Worm (Caenorhabditis elegans) whole organism, L3 larva: ENCODE results near the gene irk-1.

ENCODE experiments used
- R02D3.7 ChIP-seq: fragments of 150-350 bp; optimal IDR thresholded peaks from 2 replicates; lab custom pipeline; 2014; ENCODE audit warnings: missing biosample characterization, missing genetic modification characterization
- ZK546.5 ChIP-seq: sonication (generic microtip); optimal IDR thresholded peaks from 2 replicates; lab custom pipeline; 2017; ENCODE audit warnings: missing biosample characterization, missing genetic modification characterization
- aly-2 ChIP-seq: fragments of 150-350 bp; optimal IDR thresholded peaks from 2 replicates; lab custom pipeline; 2014; ENCODE audit warnings: missing biosample characterization, missing genetic modification characterization
- ama-1 ChIP-seq: fragments of 150-350 bp; optimal IDR thresholded peaks from 2 replicates; lab custom pipeline; 2018
- ceh-16 ChIP-seq: sonication (generic microtip); optimal IDR thresholded peaks from 2 replicates; lab custom pipeline; 2017; ENCODE audit warnings: missing biosample characterization, missing genetic modification characterization
- ceh-28 ChIP-seq: fragments of 150-350 bp; optimal IDR thresholded peaks from 2 replicates; lab custom pipeline; 2014; ENCODE audit warnings: missing biosample characterization, missing genetic modification reagents, missing genetic modification characterization
- ceh-82 ChIP-seq: fragments of 150-350 bp; optimal IDR thresholded peaks from 2 replicates; lab custom pipeline; 2014; ENCODE audit warnings: missing biosample characterization, missing genetic modification characterization
- ceh-9 ChIP-seq: sonication (generic microtip); optimal IDR thresholded peaks from 2 replicates; lab custom pipeline; 2018; ENCODE audit warnings: missing biosample characterization, missing genetic modification characterization
- daf-12 ChIP-seq: fragments of 150-350 bp; optimal IDR thresholded peaks from 2 replicates; lab custom pipeline; 2014; ENCODE audit warnings: missing biosample characterization, missing genetic modification reagents, missing genetic modification characterization
- egl-27 ChIP-seq: sonication (generic microtip); optimal IDR thresholded peaks from 4 replicates; lab custom pipeline; 2017; ENCODE audit warnings: missing biosample characterization, missing genetic modification reagents, missing genetic modification characterization
- egl-5 ChIP-seq: fragments of 150-350 bp; optimal IDR thresholded peaks from 2 replicates; lab custom pipeline; 2017; ENCODE audit warnings: missing biosample characterization, missing genetic modification reagents, missing genetic modification characterization, inconsistent platforms
- elt-1 ChIP-seq: fragments of 150-350 bp; optimal IDR thresholded peaks from 2 replicates; lab custom pipeline; 2014; ENCODE audit warnings: missing biosample characterization, missing genetic modification characterization
- elt-2 ChIP-seq: sonication (generic microtip); optimal IDR thresholded peaks from 2 replicates; lab custom pipeline; 2016; ENCODE audit warnings: missing genetic modification reagents, mild to moderate bottlenecking, missing genetic modification characterization, missing compliant biosample characterization
- elt-3 ChIP-seq, 3 experiments: fragments of 150-350 bp in 1 of 3; sonication (generic microtip) in 2 of 3; optimal IDR thresholded peaks; 2 replicates in 2 of 3; 4 replicates in 1 of 3; lab custom pipeline; 2014 to 2017; ENCODE audit warnings: missing biosample characterization in 3 of 3, missing genetic modification characterization in 3 of 3
- fkh-10 ChIP-seq: sonication (generic microtip); optimal IDR thresholded peaks from 2 replicates; lab custom pipeline; 2017; ENCODE audit warnings: missing biosample characterization, missing genetic modification reagents, missing genetic modification characterization
- fkh-2 ChIP-seq: fragments of 150-350 bp; optimal IDR thresholded peaks from 2 replicates; lab custom pipeline; 2014; ENCODE audit warnings: missing biosample characterization, missing genetic modification reagents, missing genetic modification characterization
- fos-1 ChIP-seq: fragments of 150-350 bp; optimal IDR thresholded peaks from 2 replicates; lab custom pipeline; 2014; ENCODE audit warnings: missing biosample characterization, missing genetic modification characterization
- hmg-11 ChIP-seq: sonication (generic microtip); optimal IDR thresholded peaks from 2 replicates; lab custom pipeline; 2016; ENCODE audit warnings: missing genetic modification characterization, missing compliant biosample characterization
- jun-1 ChIP-seq: fragments of 150-350 bp; optimal IDR thresholded peaks from 2 replicates; lab custom pipeline; 2014; ENCODE audit warnings: missing biosample characterization, missing genetic modification reagents, missing genetic modification characterization
- lin-15B ChIP-seq: fragments of 150-350 bp; optimal IDR thresholded peaks from 2 replicates; lab custom pipeline; 2014; ENCODE audit warnings: missing biosample characterization, missing genetic modification characterization
- lin-39 ChIP-seq: fragments of 150-350 bp; optimal IDR thresholded peaks from 2 replicates; lab custom pipeline; 2018; ENCODE audit warnings: missing biosample characterization, missing genetic modification reagents, missing genetic modification characterization
- lsy-12 ChIP-seq: sonication (generic microtip); optimal IDR thresholded peaks from 2 replicates; lab custom pipeline; 2016; ENCODE audit warnings: mild to moderate bottlenecking, missing genetic modification characterization, missing compliant biosample characterization
- mdl-1 ChIP-seq: fragments of 150-350 bp; optimal IDR thresholded peaks from 2 replicates; lab custom pipeline; 2014; ENCODE audit warnings: missing biosample characterization, missing genetic modification characterization
- mml-1 ChIP-seq: fragments of 150-350 bp; sonication (generic microtip); optimal IDR thresholded peaks from 3 replicates; lab custom pipeline; 2014; ENCODE audit warnings: missing biosample characterization, missing genetic modification characterization
- nfya-1 ChIP-seq: sonication (generic microtip); optimal IDR thresholded peaks from 2 replicates; lab custom pipeline; 2017; ENCODE audit warnings: missing genetic modification characterization, mild to moderate bottlenecking, missing compliant biosample characterization, antibody characterized with exemption, moderate library complexity; ENCODE audit not compliant: insufficient read depth
- nhr-11 ChIP-seq: fragments of 150-350 bp; optimal IDR thresholded peaks from 2 replicates; lab custom pipeline; 2014; ENCODE audit warnings: missing biosample characterization, missing genetic modification characterization
- nhr-12 ChIP-seq: fragments of 150-350 bp; optimal IDR thresholded peaks from 2 replicates; lab custom pipeline; 2014; ENCODE audit warnings: missing biosample characterization, missing genetic modification characterization
- nhr-23 ChIP-seq: fragments of 150-350 bp; optimal IDR thresholded peaks from 2 replicates; lab custom pipeline; 2014; ENCODE audit warnings: missing biosample characterization, missing genetic modification reagents, missing genetic modification characterization
- nhr-237 ChIP-seq: fragments of 150-350 bp; optimal IDR thresholded peaks from 2 replicates; lab custom pipeline; 2014; ENCODE audit warnings: missing biosample characterization, missing genetic modification characterization
- nhr-25 ChIP-seq: sonication (generic microtip); optimal IDR thresholded peaks from 2 replicates; lab custom pipeline; 2017; ENCODE audit warnings: missing biosample characterization, missing genetic modification characterization
- nhr-28 ChIP-seq: fragments of 150-350 bp; optimal IDR thresholded peaks from 2 replicates; lab custom pipeline; 2014; ENCODE audit warnings: missing biosample characterization, missing genetic modification characterization
- nhr-43 ChIP-seq: sonication (generic microtip); optimal IDR thresholded peaks from 2 replicates; lab custom pipeline; 2016; ENCODE audit warnings: mild to moderate bottlenecking, missing genetic modification characterization, missing compliant biosample characterization; ENCODE audit not compliant: poor library complexity, severe bottlenecking
- nhr-67 ChIP-seq: fragments of 150-350 bp; optimal IDR thresholded peaks from 2 replicates; lab custom pipeline; 2014; ENCODE audit warnings: missing biosample characterization, missing genetic modification characterization
- nhr-77 ChIP-seq: fragments of 150-350 bp; optimal IDR thresholded peaks from 2 replicates; lab custom pipeline; 2014; ENCODE audit warnings: missing biosample characterization, missing genetic modification characterization
- pha-4 ChIP-seq: fragments of 150-350 bp; optimal IDR thresholded peaks from 2 replicates; lab custom pipeline; 2014; ENCODE audit warnings: missing biosample characterization, missing genetic modification reagents, missing genetic modification characterization
- pqm-1 ChIP-seq: fragments of 150-350 bp; optimal IDR thresholded peaks from 2 replicates; lab custom pipeline; 2017; ENCODE audit warnings: missing biosample characterization, missing genetic modification characterization, inconsistent platforms
- skn-1 ChIP-seq: fragments of 150-350 bp; optimal IDR thresholded peaks from 2 replicates; lab custom pipeline; 2014; ENCODE audit warnings: missing biosample characterization, missing genetic modification characterization
- snpc-4 ChIP-seq: fragments of 150-350 bp; optimal IDR thresholded peaks from 2 replicates; lab custom pipeline; 2014; ENCODE audit warnings: missing biosample characterization, missing genetic modification characterization
- tbx-2 ChIP-seq: sonication (generic microtip); optimal IDR thresholded peaks from 2 replicates; lab custom pipeline; 2016; ENCODE audit warnings: mild to moderate bottlenecking, missing genetic modification characterization, missing compliant biosample characterization
- unc-39 ChIP-seq: sonication (generic microtip); optimal IDR thresholded peaks from 4 replicates; lab custom pipeline; 2017; ENCODE audit warnings: missing biosample characterization, missing genetic modification characterization
- zag-1 ChIP-seq: fragments of 150-350 bp; optimal IDR thresholded peaks from 2 replicates; lab custom pipeline; 2014; ENCODE audit warnings: missing biosample characterization, missing genetic modification characterization
- ztf-11 ChIP-seq: fragments of 150-350 bp; optimal IDR thresholded peaks from 2 replicates; lab custom pipeline; 2014; ENCODE audit warnings: missing biosample characterization, missing genetic modification characterization
- ztf-4 ChIP-seq: fragments of 150-350 bp; optimal IDR thresholded peaks from 2 replicates; lab custom pipeline; 2014; ENCODE audit warnings: missing biosample characterization, missing genetic modification characterization

Gene irk-1

DNA sequence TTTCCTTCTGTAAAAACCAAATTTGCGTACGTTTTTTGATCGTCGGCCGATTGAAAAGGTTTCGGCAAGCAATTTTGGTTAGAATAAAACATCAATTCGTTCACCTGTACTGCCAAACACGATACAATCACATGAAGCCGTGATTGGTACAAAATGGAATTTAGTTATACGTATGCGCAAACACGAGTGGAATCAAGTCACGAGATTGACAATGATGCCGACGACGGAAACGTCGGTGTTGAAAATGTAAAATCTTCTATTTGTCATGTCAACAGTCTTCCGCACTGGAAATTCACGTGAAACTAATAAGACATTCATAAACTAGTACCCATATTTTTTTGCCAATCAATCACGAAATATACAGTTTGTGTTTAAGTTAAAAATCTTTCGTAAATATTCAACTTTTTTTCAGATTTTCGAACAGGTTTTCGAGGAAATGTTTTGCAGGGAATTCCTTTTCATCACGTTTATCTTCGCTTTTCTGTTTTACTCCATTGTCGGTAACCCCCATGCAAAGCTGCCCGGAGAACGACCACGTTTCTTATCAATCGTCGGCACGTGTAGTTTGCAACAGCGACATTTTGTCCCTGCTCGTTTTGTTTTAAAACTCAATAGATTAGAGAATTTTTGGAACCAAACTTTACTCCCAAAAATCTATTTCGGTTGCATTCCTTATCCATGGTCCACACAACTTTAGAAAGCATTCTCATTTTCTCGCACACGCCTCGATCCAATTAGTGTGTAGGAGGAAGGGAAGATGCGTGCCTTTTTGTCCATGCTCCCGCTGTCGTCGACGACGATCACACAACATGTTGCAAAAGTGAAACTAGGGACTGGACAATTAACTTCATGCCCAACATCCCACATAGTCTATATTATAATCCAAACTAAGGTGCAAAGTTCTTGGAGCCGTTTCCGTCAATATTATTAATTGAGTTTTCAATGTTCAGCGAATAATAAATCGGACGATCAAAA, 38.6 kb downstream of the irk-1 start:
- peak; percentile 79 for TF ChIP-seq nhr-43 (tag; lab: Kevin White, UChicago)
- no peak for TF ChIP-seq ceh-28 (tag; lab: Kevin White, UChicago)
- TF ChIP-seq jun-1, result peak; percentile 35
- peak; percentile 65 for TF ChIP-seq nfya-1 (tag; lab: Kevin White, UChicago)
- peak; percentile 60 for TF ChIP-seq egl-5 (tag; lab: Kevin White, UChicago)
- peak; percentile 88 for TF ChIP-seq mdl-1 (tag; lab: Kevin White, UChicago)
- TF ChIP-seq pqm-1 (tag; lab: Kevin White, UChicago), result peak; percentile 41
- no peak for TF ChIP-seq ztf-4 (tag; lab: Kevin White, UChicago)
- no peak for TF ChIP-seq lin-15B
- TF ChIP-seq lin-39 (tag; lab: Kevin White, UChicago), result peak; percentile 21
- peak; percentile 64 for TF ChIP-seq nhr-23
- TF ChIP-seq pha-4, result no peak
- peak; percentile 89 for TF ChIP-seq nhr-25 (tag; lab: Kevin White, UChicago)
- TF ChIP-seq ztf-11 (tag; lab: Kevin White, UChicago), result no peak
- TF ChIP-seq fkh-10 (GFP tag; lab: Kevin White, UChicago), result no peak
- TF ChIP-seq elt-2, result peak; percentile 76
- no peak for TF ChIP-seq hmg-11 (tag; lab: Kevin White, UChicago)

DNA sequence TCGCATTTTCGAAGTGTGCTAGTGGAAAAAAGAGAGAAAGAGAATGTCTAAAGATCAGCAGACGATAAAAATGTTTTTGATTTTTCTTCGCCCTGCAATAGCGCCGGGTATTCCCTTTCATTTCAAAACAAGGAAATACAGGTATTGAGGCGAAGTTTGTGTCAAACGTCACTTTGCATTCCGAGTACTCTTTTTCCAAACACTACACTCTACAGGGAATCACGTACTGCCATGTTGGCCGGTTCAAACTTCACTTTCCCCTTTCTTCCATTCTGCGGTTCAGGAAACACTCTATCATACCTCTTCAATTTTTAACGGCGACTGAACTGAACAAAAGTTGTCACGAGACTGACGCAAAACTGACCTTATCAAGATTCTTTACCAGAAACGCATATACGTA, 39.4 kb downstream of the irk-1 start:
- TF ChIP-seq nhr-77 (tag; lab: Kevin White, UChicago) (no peak), lin-39 (tag; lab: Kevin White, UChicago) (no peak), elt-2 (peak; percentile 43), elt-1 (tag; lab: Kevin White, UChicago) (peak; percentile 5), egl-5 (tag; lab: Kevin White, UChicago) (no peak)

ce11 chrX:6737329-6738008, 40.4 kb downstream of the irk-1 start:
- TF ChIP-seq daf-12 (tag; lab: Kevin White, UChicago) (no peak), fkh-10 (GFP tag; lab: Kevin White, UChicago) (peak; percentile 55), nhr-12 (tag; lab: Kevin White, UChicago) (no peak), lin-39 (tag; lab: Kevin White, UChicago) (peak; percentile 44), ZK546.5 (tag; lab: Kevin White, UChicago) (no peak), mdl-1 (tag; lab: Kevin White, UChicago) (peak; percentile 100), aly-2 (no peak), nhr-43 (tag; lab: Kevin White, UChicago) (peak; percentile 98), hmg-11 (tag; lab: Kevin White, UChicago) (peak; percentile 61), elt-1 (tag; lab: Kevin White, UChicago) (peak; percentile 87), ceh-28 (tag; lab: Kevin White, UChicago) (peak; percentile 77), ceh-16 (no peak), ceh-82 (peak; percentile 38), pqm-1 (tag; lab: Kevin White, UChicago) (peak; percentile 78), egl-27 (no peak), egl-5 (tag; lab: Kevin White, UChicago) (peak; percentile 85), elt-3 (tag; optimal IDR thresholded peaks at IDR 0.05; lab: Kevin White, UChicago) (peak; percentile 61 to 89 (median 78)), jun-1 (peak; percentile 84), ztf-4 (tag; lab: Kevin White, UChicago) (peak; percentile 58), lin-15B (no peak), ama-1 (lab: Kevin White, UChicago) (no peak), nhr-11 (peak; percentile 55), lsy-12 (tag; lab: Kevin White, UChicago) (peak; percentile 53), nhr-237 (tag; lab: Kevin White, UChicago) (no peak), ceh-9 (tag; lab: Kevin White, UChicago) (no peak), mml-1 (tag; lab: Kevin White, UChicago) (peak; percentile 94), tbx-2 (peak; percentile 89), fkh-2 (no peak), R02D3.7 (tag; lab: Kevin White, UChicago) (peak; percentile 68), unc-39 (tag; lab: Kevin White, UChicago) (no peak), nhr-28 (no peak), nhr-77 (tag; lab: Kevin White, UChicago) (no peak), fos-1 (tag; lab: Kevin White, UChicago) (peak; percentile 84), zag-1 (tag; lab: Kevin White, UChicago) (no peak), nhr-67 (tag; lab: Kevin White, UChicago) (no peak), skn-1 (tag; lab: Kevin White, UChicago) (no peak), snpc-4 (tag; lab: Kevin White, UChicago) (peak; percentile 63), elt-2 (peak; percentile 92), pha-4 (peak; percentile 97), nfya-1 (tag; lab: Kevin White, UChicago) (peak; percentile 81), ztf-11 (tag; lab: Kevin White, UChicago) (no peak), nhr-25 (tag; lab: Kevin White, UChicago) (peak; percentile 94), nhr-23 (peak; percentile 98)
